Worm (Caenorhabditis elegans) whole organism, L3 larva: ENCODE data around the gene T10D4.7.

ENCODE experiments used
- ZK546.5 ChIP-seq: sonication (generic microtip); optimal IDR thresholded peaks from 2 replicates; lab custom pipeline; 2017; ENCODE audit warnings: missing biosample characterization, missing genetic modification characterization
- ama-1 ChIP-seq: fragments of 150-350 bp; optimal IDR thresholded peaks from 2 replicates; lab custom pipeline; 2018
- ceh-82 ChIP-seq: fragments of 150-350 bp; optimal IDR thresholded peaks from 2 replicates; lab custom pipeline; 2014; ENCODE audit warnings: missing biosample characterization, missing genetic modification characterization
- ceh-9 ChIP-seq: sonication (generic microtip); optimal IDR thresholded peaks from 2 replicates; lab custom pipeline; 2018; ENCODE audit warnings: missing biosample characterization, missing genetic modification characterization
- egl-27 ChIP-seq: sonication (generic microtip); optimal IDR thresholded peaks from 4 replicates; lab custom pipeline; 2017; ENCODE audit warnings: missing biosample characterization, missing genetic modification reagents, missing genetic modification characterization
- egl-5 ChIP-seq: fragments of 150-350 bp; optimal IDR thresholded peaks from 2 replicates; lab custom pipeline; 2017; ENCODE audit warnings: missing biosample characterization, missing genetic modification reagents, missing genetic modification characterization, inconsistent platforms
- elt-3 ChIP-seq, 3 experiments: fragments of 150-350 bp in 1 of 3; sonication (generic microtip) in 2 of 3; optimal IDR thresholded peaks; 2 replicates in 2 of 3; 4 replicates in 1 of 3; lab custom pipeline; 2014 to 2017; ENCODE audit warnings: missing biosample characterization in 3 of 3, missing genetic modification characterization in 3 of 3
- eor-1 ChIP-seq, 2 experiments: fragments of 150-350 bp; optimal IDR thresholded peaks; 2 replicates each; lab custom pipeline; 2014 to 2018; ENCODE audit warnings: missing biosample characterization in 2 of 2, missing genetic modification characterization in 2 of 2
- fkh-2 ChIP-seq: fragments of 150-350 bp; optimal IDR thresholded peaks from 2 replicates; lab custom pipeline; 2014; ENCODE audit warnings: missing biosample characterization, missing genetic modification reagents, missing genetic modification characterization
- fos-1 ChIP-seq: fragments of 150-350 bp; optimal IDR thresholded peaks from 2 replicates; lab custom pipeline; 2014; ENCODE audit warnings: missing biosample characterization, missing genetic modification characterization
- hmg-11 ChIP-seq: sonication (generic microtip); optimal IDR thresholded peaks from 2 replicates; lab custom pipeline; 2016; ENCODE audit warnings: missing genetic modification characterization, missing compliant biosample characterization
- jun-1 ChIP-seq: fragments of 150-350 bp; optimal IDR thresholded peaks from 2 replicates; lab custom pipeline; 2014; ENCODE audit warnings: missing biosample characterization, missing genetic modification reagents, missing genetic modification characterization
- lin-15B ChIP-seq: fragments of 150-350 bp; optimal IDR thresholded peaks from 2 replicates; lab custom pipeline; 2014; ENCODE audit warnings: missing biosample characterization, missing genetic modification characterization
- lsy-12 ChIP-seq: sonication (generic microtip); optimal IDR thresholded peaks from 2 replicates; lab custom pipeline; 2016; ENCODE audit warnings: mild to moderate bottlenecking, missing genetic modification characterization, missing compliant biosample characterization
- mdl-1 ChIP-seq: fragments of 150-350 bp; optimal IDR thresholded peaks from 2 replicates; lab custom pipeline; 2014; ENCODE audit warnings: missing biosample characterization, missing genetic modification characterization
- mml-1 ChIP-seq: fragments of 150-350 bp; sonication (generic microtip); optimal IDR thresholded peaks from 3 replicates; lab custom pipeline; 2014; ENCODE audit warnings: missing biosample characterization, missing genetic modification characterization
- nfya-1 ChIP-seq: sonication (generic microtip); optimal IDR thresholded peaks from 2 replicates; lab custom pipeline; 2017; ENCODE audit warnings: missing genetic modification characterization, mild to moderate bottlenecking, missing compliant biosample characterization, antibody characterized with exemption, moderate library complexity; ENCODE audit not compliant: insufficient read depth
- nhr-11 ChIP-seq: fragments of 150-350 bp; optimal IDR thresholded peaks from 2 replicates; lab custom pipeline; 2014; ENCODE audit warnings: missing biosample characterization, missing genetic modification characterization
- nhr-23 ChIP-seq: fragments of 150-350 bp; optimal IDR thresholded peaks from 2 replicates; lab custom pipeline; 2014; ENCODE audit warnings: missing biosample characterization, missing genetic modification reagents, missing genetic modification characterization
- nhr-237 ChIP-seq: fragments of 150-350 bp; optimal IDR thresholded peaks from 2 replicates; lab custom pipeline; 2014; ENCODE audit warnings: missing biosample characterization, missing genetic modification characterization
- nhr-43 ChIP-seq: sonication (generic microtip); optimal IDR thresholded peaks from 2 replicates; lab custom pipeline; 2016; ENCODE audit warnings: mild to moderate bottlenecking, missing genetic modification characterization, missing compliant biosample characterization; ENCODE audit not compliant: poor library complexity, severe bottlenecking
- nhr-67 ChIP-seq: fragments of 150-350 bp; optimal IDR thresholded peaks from 2 replicates; lab custom pipeline; 2014; ENCODE audit warnings: missing biosample characterization, missing genetic modification characterization
- nhr-76 ChIP-seq: fragments of 150-350 bp; sonication (generic microtip); optimal IDR thresholded peaks from 5 replicates; lab custom pipeline; 2014; ENCODE audit warnings: missing biosample characterization, missing genetic modification characterization
- nhr-77 ChIP-seq: fragments of 150-350 bp; optimal IDR thresholded peaks from 2 replicates; lab custom pipeline; 2014; ENCODE audit warnings: missing biosample characterization, missing genetic modification characterization
- pqm-1 ChIP-seq: fragments of 150-350 bp; optimal IDR thresholded peaks from 2 replicates; lab custom pipeline; 2017; ENCODE audit warnings: missing biosample characterization, missing genetic modification characterization, inconsistent platforms
- sea-2 ChIP-seq: fragments of 150-350 bp; sonication (generic microtip); optimal IDR thresholded peaks from 4 replicates; lab custom pipeline; 2014; ENCODE audit warnings: missing biosample characterization, missing genetic modification reagents, missing genetic modification characterization
- skn-1 ChIP-seq: fragments of 150-350 bp; optimal IDR thresholded peaks from 2 replicates; lab custom pipeline; 2014; ENCODE audit warnings: missing biosample characterization, missing genetic modification characterization
- snpc-4 ChIP-seq: fragments of 150-350 bp; optimal IDR thresholded peaks from 2 replicates; lab custom pipeline; 2014; ENCODE audit warnings: missing biosample characterization, missing genetic modification characterization
- tbx-2 ChIP-seq: sonication (generic microtip); optimal IDR thresholded peaks from 2 replicates; lab custom pipeline; 2016; ENCODE audit warnings: mild to moderate bottlenecking, missing genetic modification characterization, missing compliant biosample characterization
- unc-39 ChIP-seq: sonication (generic microtip); optimal IDR thresholded peaks from 4 replicates; lab custom pipeline; 2017; ENCODE audit warnings: missing biosample characterization, missing genetic modification characterization
- ztf-4 ChIP-seq: fragments of 150-350 bp; optimal IDR thresholded peaks from 2 replicates; lab custom pipeline; 2014; ENCODE audit warnings: missing biosample characterization, missing genetic modification characterization

T10D4.7 gene

ce11 chrII:3151615-3152014, 34.0 kb downstream of the T10D4.7 start, which contains the start of the genes T10D4.14 and T10D4.19:
T10D4.14 (minus strand) TSS chrII:3151715.
T10D4.19 (plus strand) TSS chrII:3151918.
- no peak for TF ChIP-seq sea-2 (GFP tag; lab: Kevin White, UChicago)
- no peak for TF ChIP-seq nhr-76 (tag; lab: Kevin White, UChicago)
- no peak for TF ChIP-seq ceh-9 (tag; lab: Kevin White, UChicago)
- TF ChIP-seq lin-15B (tag; lab: Kevin White, UChicago), result no peak
- no peak for TF ChIP-seq ceh-82 (tag; lab: Kevin White, UChicago)
- no peak for TF ChIP-seq nhr-77 (tag; lab: Kevin White, UChicago)
- no peak for TF ChIP-seq unc-39 (tag; lab: Kevin White, UChicago)
- no peak for TF ChIP-seq ztf-4 (tag; lab: Kevin White, UChicago)
- no peak for TF ChIP-seq nhr-237
- TF ChIP-seq lsy-12, result no peak
- TF ChIP-seq snpc-4 (tag; lab: Kevin White, UChicago), result no peak
- TF ChIP-seq ZK546.5 (tag; lab: Kevin White, UChicago), result no peak
- TF ChIP-seq egl-27, result no peak
- no peak for TF ChIP-seq hmg-11 (tag; lab: Kevin White, UChicago)
- TF ChIP-seq ama-1, result no peak
- TF ChIP-seq jun-1 (tag; lab: Kevin White, UChicago), result no peak
- TF ChIP-seq mml-1 (tag; lab: Kevin White, UChicago), result no peak
- TF ChIP-seq, all 47 proteins: peak for 0

- TF ChIP-seq ZK546.5 (tag; lab: Kevin White, UChicago), result no peak
- TF ChIP-seq mdl-1 (tag; lab: Kevin White, UChicago), result no peak
- TF ChIP-seq nhr-43 (tag; lab: Kevin White, UChicago), result no peak
- TF ChIP-seq egl-27, result no peak
- TF ChIP-seq nhr-67 (tag; lab: Kevin White, UChicago), result no peak
- TF ChIP-seq pqm-1 (tag; lab: Kevin White, UChicago), result no peak
- no peak for TF ChIP-seq egl-5 (tag; lab: Kevin White, UChicago)
- no peak for TF ChIP-seq skn-1 (tag; lab: Kevin White, UChicago)
- TF ChIP-seq nfya-1, result no peak
- no peak for TF ChIP-seq eor-1 (tag; optimal IDR thresholded peaks at IDR 0.05; lab: Kevin White, UChicago)
- TF ChIP-seq hmg-11 (tag; lab: Kevin White, UChicago), result no peak
- no peak for TF ChIP-seq elt-3 (tag; optimal IDR thresholded peaks at IDR 0.05; lab: Kevin White, UChicago)
- TF ChIP-seq snpc-4 (tag; lab: Kevin White, UChicago), result no peak
- TF ChIP-seq fos-1 (tag; lab: Kevin White, UChicago), result no peak
- TF ChIP-seq ama-1, result no peak
These were observed 36.8 kb downstream of the T10D4.7 start, which contains the start of gene sri-32 for ce11 chrII:3154383-3154782. sri-32 (minus strand) TSS chrII:3154483.

- TF ChIP-seq egl-5 (tag; lab: Kevin White, UChicago), result no peak
- no peak for TF ChIP-seq fkh-2 (tag; lab: Kevin White, UChicago)
- no peak for TF ChIP-seq nhr-77 (tag; lab: Kevin White, UChicago)
- TF ChIP-seq, all 47 proteins: peak for 0
These were observed 39.2 kb downstream of the T10D4.7 start, which contains the start of gene sri-33 for ce11 chrII:3156749-3157148. sri-33 (minus strand) TSS chrII:3156849.

- TF ChIP-seq nhr-11 (tag; lab: Kevin White, UChicago), result no peak
- no peak for TF ChIP-seq tbx-2 (tag; lab: Kevin White, UChicago)
- TF ChIP-seq nhr-23 (tag; lab: Kevin White, UChicago), result no peak
- no peak for TF ChIP-seq ztf-4 (tag; lab: Kevin White, UChicago)
- TF ChIP-seq nhr-77 (tag; lab: Kevin White, UChicago), result no peak
- TF ChIP-seq egl-5 (tag; lab: Kevin White, UChicago), result no peak
- no peak for TF ChIP-seq eor-1 (tag; optimal IDR thresholded peaks at IDR 0.05; lab: Kevin White, UChicago)
These were observed 41.4 kb downstream of the T10D4.7 start, which contains the start of gene sri-34 for ce11 chrII:3158985-3159384. sri-34 (minus strand) TSS chrII:3159085.
